Worm (Caenorhabditis elegans): ENCODE results near the gene C06E4.8.
"Not testable (repeated sequence)": the region's sequence is repeated elsewhere in the genome, so short reads cannot be mapped to it uniquely, and the experiment has no call there.

C06E4.8 gene

ce11 chrIV:7274969-7275548 is 10.6 kb downstream of the C06E4.8 start:
- TF ChIP-seq flt-1 (GFP tag; IDR thresholded peaks at IDR 0.05): no peak
- TF ChIP-seq ztf-29 (GFP tag; IDR thresholded peaks at IDR 0.05): no peak
- no peak for TF ChIP-seq ztf-23 (GFP tag; IDR thresholded peaks at IDR 0.05)
- TF ChIP-seq med-1 (GFP tag; optimal IDR thresholded peaks at IDR 0.05; ENCODE audit: insufficient read depth): no peak
- no peak for TF ChIP-seq T22C8.4 (GFP tag; IDR thresholded peaks at IDR 0.05)
- no peak for TF ChIP-seq ref-1 (GFP tag; conservative IDR thresholded peaks at IDR 0.05)
- no peak for TF ChIP-seq tab-1 (GFP tag; IDR thresholded peaks at IDR 0.05)
- no peak for TF ChIP-seq klf-2 (GFP tag; conservative IDR thresholded peaks at IDR 0.05)
- TF ChIP-seq cog-1 (tag; optimal IDR thresholded peaks at IDR 0.05): no peak

ce11 chrIV:7263137-7263536 is 22.5 kb downstream of the C06E4.8 start, which contains the start of gene glb-2:
Gene glb-2, minus strand, starts transcription at chrIV:7263237.
- no peak for TF ChIP-seq med-1 (GFP tag; optimal IDR thresholded peaks at IDR 0.05; ENCODE audit: insufficient read depth)
- no peak for TF ChIP-seq flt-1 (GFP tag; IDR thresholded peaks at IDR 0.05)
- no peak for TF ChIP-seq ztf-23 (GFP tag; IDR thresholded peaks at IDR 0.05)
- TF ChIP-seq cog-1 (tag; optimal IDR thresholded peaks at IDR 0.05): no peak
- TF ChIP-seq tab-1 (GFP tag; IDR thresholded peaks at IDR 0.05): no peak

ce11 chrIV:7260587-7260986 is 25.1 kb downstream of the C06E4.8 start, which contains the start of gene C06E4.3:
Gene C06E4.3, plus strand, starts transcription at chrIV:7260875.
- TF ChIP-seq ztf-23 (GFP tag; IDR thresholded peaks at IDR 0.05) (no peak), flt-1 (GFP tag; IDR thresholded peaks at IDR 0.05) (no peak), klf-2 (GFP tag; conservative IDR thresholded peaks at IDR 0.05) (no peak), tab-1 (GFP tag; IDR thresholded peaks at IDR 0.05) (no peak), T22C8.4 (GFP tag; IDR thresholded peaks at IDR 0.05) (no peak), med-1 (GFP tag; optimal IDR thresholded peaks at IDR 0.05; ENCODE audit: insufficient read depth) (no peak), cog-1 (tag; optimal IDR thresholded peaks at IDR 0.05) (no peak), ref-1 (GFP tag; conservative IDR thresholded peaks at IDR 0.05) (no peak), ztf-29 (GFP tag; IDR thresholded peaks at IDR 0.05) (no peak)

ce11 chrIV:7258253-7258652 is 27.4 kb downstream of the C06E4.8 start, which contains the start of gene C06E4.6:
Gene C06E4.6, minus strand, starts transcription at chrIV:7258303.
- TF ChIP-seq tab-1 (GFP tag; IDR thresholded peaks at IDR 0.05): no peak
- TF ChIP-seq klf-2 (GFP tag; conservative IDR thresholded peaks at IDR 0.05): no peak
- no peak for TF ChIP-seq ref-1 (GFP tag; conservative IDR thresholded peaks at IDR 0.05)
- TF ChIP-seq T22C8.4 (GFP tag; IDR thresholded peaks at IDR 0.05): no peak

ce11 chrIV:7254690-7255089 is 31.0 kb downstream of the C06E4.8 start, which contains the start of gene C06E4.5:
Gene C06E4.5, plus strand, starts transcription at chrIV:7254990.
- not testable (repeated sequence) for TF ChIP-seq ztf-23 (GFP tag; IDR thresholded peaks at IDR 0.05); ref-1 (GFP tag; conservative IDR thresholded peaks at IDR 0.05); klf-2 (GFP tag; conservative IDR thresholded peaks at IDR 0.05)

- TF ChIP-seq tab-1 (GFP tag; IDR thresholded peaks at IDR 0.05) (no peak), ref-1 (GFP tag; conservative IDR thresholded peaks at IDR 0.05) (no peak), klf-2 (GFP tag; conservative IDR thresholded peaks at IDR 0.05) (no peak), cog-1 (tag; optimal IDR thresholded peaks at IDR 0.05) (no peak), ztf-23 (GFP tag; IDR thresholded peaks at IDR 0.05) (no peak), T22C8.4 (GFP tag; IDR thresholded peaks at IDR 0.05) (no peak), flt-1 (GFP tag; IDR thresholded peaks at IDR 0.05) (no peak), med-1 (GFP tag; optimal IDR thresholded peaks at IDR 0.05; ENCODE audit: insufficient read depth) (no peak), ztf-29 (GFP tag; IDR thresholded peaks at IDR 0.05) (no peak)
Observed at ce11 chrIV:7253271-7253670, 32.4 kb downstream of the C06E4.8 start.

- TF ChIP-seq med-1 (GFP tag; optimal IDR thresholded peaks at IDR 0.05; ENCODE audit: insufficient read depth): no peak
- TF ChIP-seq klf-2 (GFP tag; conservative IDR thresholded peaks at IDR 0.05): no peak
- TF ChIP-seq flt-1 (GFP tag; IDR thresholded peaks at IDR 0.05): no peak
- TF ChIP-seq ref-1 (GFP tag; conservative IDR thresholded peaks at IDR 0.05): no peak
- no peak for TF ChIP-seq ztf-23 (GFP tag; IDR thresholded peaks at IDR 0.05)
- TF ChIP-seq cog-1 (tag; optimal IDR thresholded peaks at IDR 0.05): no peak
- no peak for TF ChIP-seq T22C8.4 (GFP tag; IDR thresholded peaks at IDR 0.05)
Observed at ce11 chrIV:7250158-7250557, 35.5 kb downstream of the C06E4.8 start, which contains the start of gene D2024.18. Gene D2024.18, plus strand, starts transcription at chrIV:7250458.

ce11 chrIV:7247243-7247642 is 38.4 kb downstream of the C06E4.8 start, which contains the start of gene D2024.1:
Gene D2024.1, plus strand, starts transcription at chrIV:7247543.
- not testable (repeated sequence) for TF ChIP-seq cog-1 (tag; optimal IDR thresholded peaks at IDR 0.05); med-1 (GFP tag; optimal IDR thresholded peaks at IDR 0.05; ENCODE audit: insufficient read depth); ref-1 (GFP tag; conservative IDR thresholded peaks at IDR 0.05)

ce11 chrIV:7246553-7246952 is 39.1 kb downstream of the C06E4.8 start, which contains the start of gene col-114:
Gene col-114, minus strand, starts transcription at chrIV:7246653.
- TF ChIP-seq ztf-23 (GFP tag; IDR thresholded peaks at IDR 0.05): no peak
- no peak for TF ChIP-seq med-1 (GFP tag; optimal IDR thresholded peaks at IDR 0.05; ENCODE audit: insufficient read depth)
- TF ChIP-seq T22C8.4 (GFP tag; IDR thresholded peaks at IDR 0.05): no peak
- TF ChIP-seq cog-1 (tag; optimal IDR thresholded peaks at IDR 0.05): no peak
- TF ChIP-seq flt-1 (GFP tag; IDR thresholded peaks at IDR 0.05): no peak
- no peak for TF ChIP-seq klf-2 (GFP tag; conservative IDR thresholded peaks at IDR 0.05)
- no peak for TF ChIP-seq ztf-29 (GFP tag; IDR thresholded peaks at IDR 0.05)
- no peak for TF ChIP-seq ref-1 (GFP tag; conservative IDR thresholded peaks at IDR 0.05)
- no peak for TF ChIP-seq tab-1 (GFP tag; IDR thresholded peaks at IDR 0.05)

ce11 chrIV:7245592-7245991 is 40.1 kb downstream of the C06E4.8 start:
- TF ChIP-seq cog-1 (tag; optimal IDR thresholded peaks at IDR 0.05): no peak
- TF ChIP-seq ref-1 (GFP tag; conservative IDR thresholded peaks at IDR 0.05): no peak
- no peak for TF ChIP-seq klf-2 (GFP tag; conservative IDR thresholded peaks at IDR 0.05)
- TF ChIP-seq tab-1 (GFP tag; IDR thresholded peaks at IDR 0.05): no peak
- TF ChIP-seq ztf-29 (GFP tag; IDR thresholded peaks at IDR 0.05): no peak
- no peak for TF ChIP-seq flt-1 (GFP tag; IDR thresholded peaks at IDR 0.05)
- TF ChIP-seq med-1 (GFP tag; optimal IDR thresholded peaks at IDR 0.05; ENCODE audit: insufficient read depth): no peak
- no peak for TF ChIP-seq ztf-23 (GFP tag; IDR thresholded peaks at IDR 0.05)
- TF ChIP-seq T22C8.4 (GFP tag; IDR thresholded peaks at IDR 0.05): no peak

Data from whole organism, midembryonic.